Fruit fly (Drosophila melanogaster) whole organism, embryonic: ENCODE measurements around the gene Gr98d.

ENCODE experiments used
- Ada2b ChIP-seq: fragments of 200-800 bp; sonication (Bioruptor generic); IDR thresholded peaks from 2 replicates; pipeline ENCODE4 v1.3.6; 2022; ENCODE audit warnings: missing biosample characterization, missing genetic modification characterization
- BEAF-32 ChIP-seq: fragments of 200-800 bp; sonication (Bioruptor generic); optimal IDR thresholded peaks from 3 replicates; lab custom pipeline; 2017; ENCODE audit warnings: missing biosample characterization, missing genetic modification characterization, mild to moderate bottlenecking, moderate library complexity, missing genetic modification reagents
- CG1024 ChIP-seq: fragments of 200-800 bp; sonication (Bioruptor generic); IDR thresholded peaks from 2 replicates; pipeline ENCODE4 v1.3.6; 2022; ENCODE audit warnings: missing biosample characterization, missing genetic modification characterization
- CG10366 ChIP-seq: fragments of 200-800 bp; sonication (Bioruptor generic); IDR thresholded peaks from 2 replicates; pipeline ENCODE4 v1.3.6; 2022; ENCODE audit warnings: missing biosample characterization, missing genetic modification characterization
- CG11560 ChIP-seq: fragments of 200-800 bp; sonication (Bioruptor generic); IDR thresholded peaks from 3 replicates; pipeline ENCODE4 v1.3.6; 2022; ENCODE audit warnings: missing biosample characterization, missing genetic modification characterization
- CG12236 ChIP-seq: fragments of 200-800 bp; sonication (Bioruptor generic); optimal IDR thresholded peaks from 2 replicates; lab custom pipeline; 2016; ENCODE audit warnings: missing biosample characterization, missing genetic modification characterization
- CG13775 ChIP-seq: fragments of 200-800 bp; sonication (Bioruptor generic); optimal IDR thresholded peaks from 3 replicates; lab custom pipeline; 2017; ENCODE audit warnings: missing biosample characterization, mild to moderate bottlenecking, missing genetic modification characterization
- CG14441 ChIP-seq: fragments of 200-800 bp; sonication (Bioruptor generic); IDR thresholded peaks from 2 replicates; pipeline ENCODE4 v1.3.6; 2022; ENCODE audit warnings: missing biosample characterization, missing genetic modification characterization
- CG15514 ChIP-seq: fragments of 200-800 bp; sonication (Bioruptor generic); optimal IDR thresholded peaks from 3 replicates; lab custom pipeline; 2017; ENCODE audit warnings: missing biosample characterization, missing genetic modification characterization, mild to moderate bottlenecking, moderate library complexity, missing genetic modification reagents
- CG15696 ChIP-seq: fragments of 200-800 bp; sonication (Bioruptor generic); optimal IDR thresholded peaks from 2 replicates; lab custom pipeline; 2019; ENCODE audit warnings: missing biosample characterization, mild to moderate bottlenecking, missing genetic modification characterization, moderate library complexity
- CG17829 ChIP-seq: fragments of 200-800 bp; optimal IDR thresholded peaks from 2 replicates; lab custom pipeline; 2019; ENCODE audit warnings: missing biosample characterization, mild to moderate bottlenecking, missing genetic modification characterization, moderate library complexity
- CG18262 ChIP-seq: fragments of 200-800 bp; optimal IDR thresholded peaks from 3 replicates; lab custom pipeline; 2019; ENCODE audit warnings: missing biosample characterization, mild to moderate bottlenecking, missing genetic modification characterization, moderate library complexity
- CG2129 ChIP-seq: fragments of 200-800 bp; sonication (Bioruptor generic); IDR thresholded peaks from 2 replicates; pipeline ENCODE4 v1.3.6; 2022; ENCODE audit warnings: missing biosample characterization, missing genetic modification characterization; ENCODE audit not compliant: partially characterized antibody
- CG33557 ChIP-seq: fragments of 200-800 bp; sonication (Bioruptor generic); optimal IDR thresholded peaks from 2 replicates; lab custom pipeline; 2019; ENCODE audit warnings: missing biosample characterization, mild to moderate bottlenecking, missing genetic modification characterization, moderate library complexity
- CG3995 ChIP-seq: fragments of 200-800 bp; sonication (Bioruptor generic); optimal IDR thresholded peaks from 3 replicates; lab custom pipeline; 2016; ENCODE audit warnings: missing biosample characterization, missing genetic modification characterization
- CG4282 ChIP-seq: fragments of 200-800 bp; sonication (Bioruptor generic); optimal IDR thresholded peaks from 2 replicates; lab custom pipeline; 2016; ENCODE audit warnings: missing biosample characterization, missing genetic modification characterization
- CG4404 ChIP-seq: fragments of 200-800 bp; sonication (Bioruptor generic); IDR thresholded peaks from 2 replicates; pipeline ENCODE4 v1.3.6; 2022; ENCODE audit warnings: missing biosample characterization, missing genetic modification characterization
- CG4617 ChIP-seq: fragments of 200-800 bp; sonication (Bioruptor generic); optimal IDR thresholded peaks from 3 replicates; lab custom pipeline; 2016; ENCODE audit warnings: missing biosample characterization, missing genetic modification characterization, borderline replicate concordance
- CG6689 ChIP-seq: fragments of 200-800 bp; sonication (Bioruptor generic); IDR thresholded peaks from 2 replicates; pipeline ENCODE4 v1.3.6; 2022; ENCODE audit warnings: missing biosample characterization, missing genetic modification characterization
- CG7745 ChIP-seq: fragments of 200-800 bp; sonication (Bioruptor generic); optimal IDR thresholded peaks from 2 replicates; lab custom pipeline; 2018; ENCODE audit warnings: missing biosample characterization, mild to moderate bottlenecking, missing genetic modification characterization, moderate library complexity
- CG7786 ChIP-seq: fragments of 200-800 bp; sonication (Bioruptor generic); optimal IDR thresholded peaks from 2 replicates; lab custom pipeline; 2016; ENCODE audit warnings: missing biosample characterization, missing genetic modification characterization
- E2f2 ChIP-seq: fragments of 200-800 bp; sonication (Bioruptor generic); IDR thresholded peaks from 2 replicates; pipeline ENCODE4 v1.3.6; 2022; ENCODE audit warnings: missing biosample characterization, missing genetic modification characterization
- HLHmδ ChIP-seq: fragments of 200-800 bp; sonication (Bioruptor generic); optimal IDR thresholded peaks from 2 replicates; lab custom pipeline; 2018; ENCODE audit warnings: missing biosample characterization, mild to moderate bottlenecking, missing genetic modification characterization, moderate library complexity
- Lpt ChIP-seq: fragments of >200 bp; optimal IDR thresholded peaks from 2 replicates; lab custom pipeline; 2018; ENCODE audit warnings: missing biosample characterization, missing genetic modification characterization
- MESR4 ChIP-seq: fragments of 200-800 bp; sonication (Bioruptor generic); optimal IDR thresholded peaks from 2 replicates; lab custom pipeline; 2018; ENCODE audit warnings: missing biosample characterization, mild to moderate bottlenecking, missing genetic modification characterization, moderate library complexity
- Nf-YA ChIP-seq: fragments of 200-800 bp; sonication (Bioruptor generic); IDR thresholded peaks from 2 replicates; pipeline ENCODE4 v1.3.6; 2022; ENCODE audit warnings: missing biosample characterization, missing genetic modification characterization
- Oli ChIP-seq: fragments of 200-800 bp; sonication (Bioruptor generic); optimal IDR thresholded peaks from 2 replicates; lab custom pipeline; 2018; ENCODE audit warnings: missing biosample characterization, mild to moderate bottlenecking, missing genetic modification characterization, moderate library complexity
- Ptx1 ChIP-seq: fragments of 200-800 bp; sonication (Bioruptor generic); IDR thresholded peaks from 2 replicates; pipeline ENCODE4 v1.3.6; 2022; ENCODE audit warnings: missing biosample characterization, missing genetic modification characterization
- Taf1 ChIP-seq: fragments of 200-800 bp; sonication (Bioruptor generic); IDR thresholded peaks from 2 replicates; pipeline ENCODE4 v1.3.6; 2022; ENCODE audit warnings: missing biosample characterization, missing genetic modification characterization
- amos ChIP-seq: fragments of 200-800 bp; sonication (Bioruptor generic); IDR thresholded peaks from 2 replicates; pipeline ENCODE4 v1.3.6; 2022; ENCODE audit warnings: missing biosample characterization, missing genetic modification characterization; ENCODE audit not compliant: partially characterized antibody
- ap ChIP-seq: fragments of 200-800 bp; sonication (Bioruptor generic); IDR thresholded peaks from 2 replicates; pipeline ENCODE4 v1.3.6; 2022; ENCODE audit warnings: missing biosample characterization, missing genetic modification characterization
- chif ChIP-seq, 2 experiments: fragments of 200-800 bp; sonication (Bioruptor generic); optimal IDR thresholded peaks; 3 replicates each; lab custom pipeline; 2016; ENCODE audit warnings: missing biosample characterization in 2 of 2, missing genetic modification characterization in 2 of 2
- chinmo ChIP-seq: fragments of 200-800 bp; sonication (Bioruptor generic); IDR thresholded peaks from 4 replicates; pipeline ENCODE4 v1.3.6; 2022; ENCODE audit warnings: missing biosample characterization, missing genetic modification characterization; ENCODE audit not compliant: partially characterized antibody
- dpn ChIP-seq, 2 experiments: fragments of 200-800 bp; sonication (Bioruptor generic); optimal IDR thresholded peaks; 3 replicates each; lab custom pipeline; 2016; ENCODE audit warnings: missing biosample characterization in 2 of 2, missing genetic modification characterization in 2 of 2
- exex ChIP-seq: fragments of 200-800 bp; sonication (Bioruptor generic); optimal IDR thresholded peaks from 4 replicates; lab custom pipeline; 2018; ENCODE audit warnings: missing biosample characterization, mild to moderate bottlenecking, missing genetic modification characterization, moderate library complexity
- gro ChIP-seq: fragments of 200-800 bp; sonication (Bioruptor generic); optimal IDR thresholded peaks from 2 replicates; lab custom pipeline; 2016; ENCODE audit warnings: missing biosample characterization, missing genetic modification characterization
- gsb-n ChIP-seq: fragments of 200-800 bp; sonication (Bioruptor generic); optimal IDR thresholded peaks from 3 replicates; lab custom pipeline; 2018; ENCODE audit warnings: missing biosample characterization, mild to moderate bottlenecking, missing genetic modification characterization
- inv ChIP-seq: fragments of 200-800 bp; sonication (Bioruptor generic); IDR thresholded peaks from 2 replicates; pipeline ENCODE4 v1.3.6; 2022; ENCODE audit warnings: missing biosample characterization, missing genetic modification characterization; ENCODE audit not compliant: partially characterized antibody
- jigr1 ChIP-seq: fragments of 200-800 bp; sonication (Bioruptor generic); IDR thresholded peaks from 3 replicates; pipeline ENCODE4 v1.3.6; 2022; ENCODE audit warnings: missing biosample characterization, missing genetic modification characterization
- klu ChIP-seq: fragments of 200-800 bp; sonication (Bioruptor generic); IDR thresholded peaks from 2 replicates; pipeline ENCODE4 v1.3.6; 2022; ENCODE audit warnings: missing biosample characterization, missing genetic modification characterization
- knrl ChIP-seq: fragments of 200-800 bp; sonication (Bioruptor generic); IDR thresholded peaks from 3 replicates; pipeline ENCODE4 v1.3.6; 2022; ENCODE audit warnings: missing biosample characterization, missing genetic modification characterization; ENCODE audit not compliant: partially characterized antibody
- lmd ChIP-seq: fragments of 200-800 bp; sonication (Bioruptor generic); IDR thresholded peaks from 2 replicates; pipeline ENCODE4 v1.3.6; 2022; ENCODE audit warnings: missing biosample characterization, missing genetic modification characterization
- lov ChIP-seq, 2 experiments: fragments of 200-800 bp in 1 of 2; fragments of >200 bp in 1 of 2; sonication (Bioruptor generic) in 1 of 2; IDR thresholded peaks in 1 of 2; optimal IDR thresholded peaks in 1 of 2; 2 replicates in 1 of 2; 3 replicates in 1 of 2; pipeline versions ENCODE4 v1.3.6 to Lab custom; 2017 to 2022; ENCODE audit warnings: missing biosample characterization in 1 of 2, missing genetic modification characterization in 1 of 2
- psq ChIP-seq: fragments of 200-800 bp; sonication (Bioruptor generic); optimal IDR thresholded peaks from 2 replicates; lab custom pipeline; 2017; ENCODE audit warnings: missing biosample characterization, missing genetic modification characterization
- pum ChIP-seq: fragments of 200-800 bp; sonication (Bioruptor generic); optimal IDR thresholded peaks from 2 replicates; lab custom pipeline; 2016; ENCODE audit warnings: missing biosample characterization, missing genetic modification characterization
- schlank ChIP-seq: fragments of 200-800 bp; sonication (Bioruptor generic); optimal IDR thresholded peaks from 2 replicates; lab custom pipeline; 2018; ENCODE audit warnings: missing biosample characterization, mild to moderate bottlenecking, missing genetic modification characterization
- sens ChIP-seq: fragments of 200-800 bp; sonication (Bioruptor generic); peaks from one replicate; lab custom pipeline; 2016; ENCODE audit warnings: missing biosample characterization, missing genetic modification characterization
- sna ChIP-seq: fragments of 200-800 bp; sonication (Bioruptor generic); IDR thresholded peaks from 2 replicates; pipeline ENCODE4 v1.3.6; 2022; ENCODE audit warnings: missing biosample characterization, missing genetic modification characterization; ENCODE audit not compliant: partially characterized antibody
- tna ChIP-seq: fragments of 200-800 bp; sonication (Bioruptor generic); IDR thresholded peaks from 2 replicates; pipeline ENCODE4 v1.3.6; 2022; ENCODE audit warnings: missing biosample characterization, missing genetic modification characterization; ENCODE audit not compliant: partially characterized antibody
- zen ChIP-seq: fragments of 200-800 bp; sonication (Bioruptor generic); optimal IDR thresholded peaks from 3 replicates; lab custom pipeline; 2018; ENCODE audit warnings: missing biosample characterization, mild to moderate bottlenecking, missing genetic modification characterization, moderate library complexity

Gr98d gene

DNA sequence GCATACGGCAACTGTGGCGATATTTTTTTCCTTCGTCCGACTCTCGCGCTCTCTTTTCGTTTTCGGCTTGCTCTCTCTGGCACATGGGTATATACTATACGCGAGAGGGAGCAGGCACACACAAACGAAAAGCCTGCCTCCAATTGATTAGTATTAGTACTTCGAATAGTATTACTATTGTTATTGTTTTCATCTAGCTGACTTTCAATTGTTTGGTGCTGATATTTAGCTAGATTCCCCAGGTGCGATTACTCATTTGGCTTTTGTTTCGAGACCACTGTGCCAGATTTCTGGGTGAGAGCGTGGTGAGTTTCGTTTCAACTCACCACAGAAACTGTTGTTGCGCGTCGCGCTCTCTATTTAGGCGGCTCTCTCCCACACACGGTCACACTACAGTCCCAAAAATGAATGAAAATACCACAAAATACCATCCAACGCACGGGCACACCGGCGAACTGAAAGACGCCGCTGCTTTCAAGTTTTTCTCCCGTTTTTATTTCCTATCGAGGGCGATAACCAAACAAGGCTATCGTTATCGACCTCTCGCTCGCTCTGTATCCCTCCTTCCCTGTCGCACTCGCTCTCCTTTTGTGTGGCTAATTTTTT, 35.5 kb downstream of the Gr98d start (continued):
- TF ChIP-seq CG4282 (peak; percentile 96), CG2129 (GFP tag; lab: Robert Waterston, UW) (no peak), CG14441 (GFP tag; lab: Robert Waterston, UW) (no peak), chif (GFP tag; optimal IDR thresholded peaks at IDR 0.05; lab: Kevin White, UChicago) (peak in 1 of 2 experiments; percentile 14), psq (no peak), chinmo (GFP tag; lab: Robert Waterston, UW) (no peak), Lpt (GFP tag; lab: Kevin White, UChicago) (no peak), CG33557 (peak; percentile 39), CG1024 (GFP tag; lab: Robert Waterston, UW) (no peak), HLHmδ (peak; percentile 9), CG4404 (GFP tag; lab: Robert Waterston, UW) (no peak), CG3995 (GFP tag; lab: Kevin White, UChicago) (no peak), dpn (GFP tag; optimal IDR thresholded peaks at IDR 0.05; lab: Kevin White, UChicago) (peak; percentile 22 to 60), Oli (tag; lab: Kevin White, UChicago) (peak; percentile 44), Taf1 (no peak), CG18262 (peak; percentile 63), pum (GFP tag; lab: Kevin White, UChicago) (no peak), CG6689 (no peak), lov (optimal IDR thresholded peaks at IDR 0.05; lab: Kevin White, UChicago) (no peak), lov (GFP tag; IDR thresholded peaks at IDR 0.05; lab: Robert Waterston, UW) (no peak), jigr1 (GFP tag; lab: Robert Waterston, UW) (no peak), gro (GFP tag; lab: Kevin White, UChicago) (peak; percentile 30), CG17829 (tag; lab: Kevin White, UChicago) (peak; percentile 79), klu (GFP tag; lab: Robert Waterston, UW) (no peak), CG13775 (GFP tag; lab: Kevin White, UChicago) (peak; percentile 34), CG11560 (tag; lab: Robert Waterston, UW) (no peak), CG7786 (GFP tag; lab: Kevin White, UChicago) (peak; percentile 48), inv (GFP tag; lab: Robert Waterston, UW) (no peak), ap (GFP tag; lab: Robert Waterston, UW) (no peak), lmd (GFP tag; lab: Robert Waterston, UW) (no peak), knrl (GFP tag; lab: Robert Waterston, UW) (no peak), gsb-n (tag; lab: Kevin White, UChicago) (no peak), CG10366 (no peak), CG4617 (GFP tag; lab: Kevin White, UChicago) (no peak), Ptx1 (GFP tag; lab: Robert Waterston, UW) (no peak), Ada2b (GFP tag; lab: Robert Waterston, UW) (no peak), CG7745 (tag; lab: Kevin White, UChicago) (no peak), E2f2 (no peak), exex (peak; percentile 71), tna (GFP tag; lab: Robert Waterston, UW) (no peak), CG12236 (GFP tag; lab: Kevin White, UChicago) (no peak), sna (GFP tag; lab: Robert Waterston, UW) (no peak), schlank (tag; lab: Kevin White, UChicago) (peak; percentile 39), zen (no peak), Nf-YA (GFP tag; lab: Robert Waterston, UW) (no peak), CG15696 (tag; lab: Kevin White, UChicago) (no peak), amos (GFP tag; lab: Robert Waterston, UW) (no peak), MESR4 (GFP tag; lab: Kevin White, UChicago) (no peak), BEAF-32 (peak; percentile 44), CG15514 (GFP tag; lab: Kevin White, UChicago) (peak; percentile 77), sens (GFP tag; lab: Kevin White, UChicago) (peak; percentile 95)
